Worm (Caenorhabditis elegans) whole organism, L1 larva: ENCODE results near the gene srg-69.
A peak's percentile ranks its signal among the peaks of the same experiment; 100 is the strongest.

Experiments
- C16A3.4 ChIP-seq: fragments of 150-350 bp; optimal IDR thresholded peaks from 2 replicates; lab custom pipeline; 2014; ENCODE audit warnings: missing biosample characterization, missing genetic modification characterization
- C34B4.2 ChIP-seq: sonication (generic microtip); optimal IDR thresholded peaks from 2 replicates; lab custom pipeline; 2017; ENCODE audit warnings: mild to moderate bottlenecking, missing genetic modification characterization, missing compliant biosample characterization
- F16B12.6 ChIP-seq: fragments of 150-350 bp; optimal IDR thresholded peaks from 2 replicates; lab custom pipeline; 2014; ENCODE audit warnings: missing biosample characterization, missing genetic modification characterization
- blmp-1 ChIP-seq: fragments of 150-350 bp; optimal IDR thresholded peaks from 2 replicates; lab custom pipeline; 2014; ENCODE audit warnings: missing biosample characterization, missing genetic modification characterization
- ceh-8 ChIP-seq: fragments of 200-800 bp; sonication (Bioruptor generic); optimal IDR thresholded peaks from 2 replicates; lab custom pipeline; 2018; ENCODE audit warnings: mild to moderate bottlenecking, missing genetic modification characterization, moderate library complexity, missing compliant biosample characterization
- ceh-82 ChIP-seq, 3 experiments: fragments of 150-350 bp in 1 of 3; sonication (generic microtip) in 2 of 3; optimal IDR thresholded peaks; 2 replicates each; lab custom pipeline; 2014 to 2017; ENCODE audit warnings: missing biosample characterization in 3 of 3, missing genetic modification characterization in 3 of 3
- ceh-88 ChIP-seq: fragments of 200-800 bp; sonication (Bioruptor generic); IDR thresholded peaks from 2 replicates; pipeline ENCODE4 v1.3.6; 2022; ENCODE audit warnings: missing genetic modification characterization, missing compliant biosample characterization
- dpl-1 ChIP-seq, 3 experiments: fragments of 150-350 bp in 2 of 3; sonication (generic microtip) in 1 of 3; optimal IDR thresholded peaks; 2 replicates each; lab custom pipeline; 2014 to 2017; ENCODE audit warnings: missing biosample characterization in 3 of 3, missing genetic modification characterization in 3 of 3, missing genetic modification reagents in 3 of 3
- efl-3 ChIP-seq: fragments of 200-800 bp; sonication (Bioruptor generic); optimal IDR thresholded peaks from 2 replicates; lab custom pipeline; 2018; ENCODE audit warnings: mild to moderate bottlenecking, missing genetic modification characterization, missing compliant biosample characterization
- egl-13 ChIP-seq: sonication (generic microtip); optimal IDR thresholded peaks from 2 replicates; lab custom pipeline; 2016; ENCODE audit warnings: missing genotype, missing genetic modification reagents, missing genetic modification characterization, missing compliant biosample characterization
- egl-27 ChIP-seq, 2 experiments: fragments of 150-350 bp in 1 of 2; sonication (generic microtip); optimal IDR thresholded peaks; 3 replicates each; lab custom pipeline; 2017 to 2018; ENCODE audit warnings: missing biosample characterization in 2 of 2, missing genetic modification characterization in 2 of 2, missing genetic modification reagents in 2 of 2
- elt-3 ChIP-seq, 6 experiments: fragments of 150-350 bp in 1 of 6; sonication (generic microtip); optimal IDR thresholded peaks; 2 replicates each; lab custom pipeline; 2017 to 2018; ENCODE audit warnings: missing biosample characterization in 6 of 6, missing genetic modification characterization in 6 of 6, inconsistent platforms in 1 of 6
- ets-5 ChIP-seq: fragments of 200-800 bp; sonication (Bioruptor generic); IDR thresholded peaks from 2 replicates; pipeline ENCODE4 v1.3.6; 2022; ENCODE audit warnings: missing genetic modification characterization, missing compliant biosample characterization
- grh-1 ChIP-seq: fragments of 200-800 bp; sonication (Bioruptor generic); IDR thresholded peaks from 2 replicates; pipeline ENCODE4 v1.3.6; 2022; ENCODE audit warnings: missing genetic modification reagents, missing genetic modification characterization, missing compliant biosample characterization
- hlh-17 ChIP-seq: fragments of 200-800 bp; sonication (Bioruptor generic); optimal IDR thresholded peaks from 2 replicates; lab custom pipeline; 2018; ENCODE audit warnings: missing genetic modification characterization, mild to moderate bottlenecking, missing compliant biosample characterization, moderate library complexity, borderline replicate concordance
- hlh-4 ChIP-seq: sonication (generic microtip); optimal IDR thresholded peaks from 2 replicates; lab custom pipeline; 2016; ENCODE audit warnings: mild to moderate bottlenecking, missing genetic modification characterization, missing compliant biosample characterization
- hpl-2 ChIP-seq: fragments of 150-350 bp; optimal IDR thresholded peaks from 2 replicates; lab custom pipeline; 2014; ENCODE audit warnings: missing biosample characterization, missing genetic modification reagents, missing genetic modification characterization
- irx-1 ChIP-seq: sonication (generic microtip); optimal IDR thresholded peaks from 2 replicates; lab custom pipeline; 2016; ENCODE audit warnings: missing genetic modification characterization, missing compliant biosample characterization
- jun-1 ChIP-seq: fragments of 150-350 bp; optimal IDR thresholded peaks from 2 replicates; lab custom pipeline; 2014; ENCODE audit warnings: missing biosample characterization, missing genetic modification reagents, missing genetic modification characterization
- lin-13 ChIP-seq: fragments of 150-350 bp; optimal IDR thresholded peaks from 2 replicates; lab custom pipeline; 2014; ENCODE audit warnings: missing biosample characterization, missing genetic modification reagents, missing genetic modification characterization
- lin-14 ChIP-seq: fragments of 200-800 bp; sonication (Bioruptor generic); optimal IDR thresholded peaks from 2 replicates; lab custom pipeline; 2018; ENCODE audit warnings: mild to moderate bottlenecking, missing genetic modification characterization, moderate library complexity, missing compliant biosample characterization
- lin-15B ChIP-seq: fragments of 150-350 bp; sonication (generic microtip); optimal IDR thresholded peaks from 3 replicates; lab custom pipeline; 2014; ENCODE audit warnings: missing biosample characterization, missing genetic modification characterization
- lsy-2 ChIP-seq, 2 experiments: fragments of 150-350 bp; optimal IDR thresholded peaks; 2 replicates each; lab custom pipeline; 2014; ENCODE audit warnings: missing biosample characterization in 2 of 2, missing genetic modification characterization in 2 of 2
- mab-9 ChIP-seq: fragments of 200-800 bp; sonication (Bioruptor generic); IDR thresholded peaks from 2 replicates; pipeline ENCODE4 v1.3.6; 2022; ENCODE audit warnings: missing genetic modification reagents, missing genetic modification characterization, missing compliant biosample characterization
- mef-2 ChIP-seq: fragments of 150-350 bp; optimal IDR thresholded peaks from 2 replicates; lab custom pipeline; 2014; ENCODE audit warnings: missing biosample characterization, missing genetic modification characterization
- mep-1 ChIP-seq: fragments of 150-350 bp; optimal IDR thresholded peaks from 2 replicates; lab custom pipeline; 2014; ENCODE audit warnings: missing biosample characterization, missing genetic modification characterization
- nhr-20 ChIP-seq: sonication (generic microtip); optimal IDR thresholded peaks from 2 replicates; lab custom pipeline; 2016; ENCODE audit warnings: mild to moderate bottlenecking, missing genetic modification characterization, missing compliant biosample characterization
- nhr-28 ChIP-seq: fragments of 150-350 bp; optimal IDR thresholded peaks from 2 replicates; lab custom pipeline; 2014; ENCODE audit warnings: missing biosample characterization, missing genetic modification characterization
- nhr-47 ChIP-seq: sonication (generic microtip); optimal IDR thresholded peaks from 2 replicates; lab custom pipeline; 2016; ENCODE audit warnings: mild to moderate bottlenecking, missing genetic modification characterization, moderate library complexity, missing compliant biosample characterization
- nhr-76 ChIP-seq: sonication (generic microtip); optimal IDR thresholded peaks from 2 replicates; lab custom pipeline; 2017; ENCODE audit warnings: missing biosample characterization, missing genetic modification characterization
- nhr-84 ChIP-seq: sonication (generic microtip); optimal IDR thresholded peaks from 2 replicates; lab custom pipeline; 2017; ENCODE audit warnings: missing biosample characterization, missing genetic modification characterization
- pag-3 ChIP-seq: sonication (generic microtip); optimal IDR thresholded peaks from 2 replicates; lab custom pipeline; 2017; ENCODE audit warnings: missing genetic modification characterization, mild to moderate bottlenecking, missing compliant biosample characterization, antibody characterized with exemption, borderline replicate concordance; ENCODE audit not compliant: insufficient read depth
- pqm-1 ChIP-seq: sonication (generic microtip); optimal IDR thresholded peaks from 3 replicates; lab custom pipeline; 2017; ENCODE audit warnings: missing biosample characterization, missing genetic modification characterization
- snpc-4 ChIP-seq: fragments of 150-350 bp; optimal IDR thresholded peaks from 2 replicates; lab custom pipeline; 2014; ENCODE audit warnings: missing biosample characterization, missing genetic modification characterization
- snu-23 ChIP-seq: sonication (generic microtip); optimal IDR thresholded peaks from 2 replicates; lab custom pipeline; 2016; ENCODE audit warnings: missing genetic modification characterization, missing compliant biosample characterization
- sox-4 ChIP-seq: sonication (generic microtip); optimal IDR thresholded peaks from 2 replicates; lab custom pipeline; 2016; ENCODE audit warnings: missing genetic modification characterization, missing compliant biosample characterization
- sptf-1 ChIP-seq: fragments of 150-350 bp; optimal IDR thresholded peaks from 2 replicates; lab custom pipeline; 2014; ENCODE audit warnings: missing biosample characterization, missing genetic modification characterization
- swsn-7 ChIP-seq: sonication (generic microtip); optimal IDR thresholded peaks from 2 replicates; lab custom pipeline; 2016; ENCODE audit warnings: missing genetic modification characterization, missing compliant biosample characterization
- tbx-2 ChIP-seq: sonication (generic microtip); optimal IDR thresholded peaks from 2 replicates; lab custom pipeline; 2016; ENCODE audit warnings: missing genetic modification characterization, missing compliant biosample characterization
- tlp-1 ChIP-seq: fragments of 150-350 bp; optimal IDR thresholded peaks from 2 replicates; lab custom pipeline; 2014; ENCODE audit warnings: missing biosample characterization, missing genetic modification characterization
- unc-30 ChIP-seq: sonication (generic microtip); optimal IDR thresholded peaks from 2 replicates; lab custom pipeline; 2017; ENCODE audit warnings: missing biosample characterization, missing genetic modification characterization
- unc-86 ChIP-seq: sonication (generic microtip); optimal IDR thresholded peaks from 2 replicates; lab custom pipeline; 2016; ENCODE audit warnings: missing genetic modification characterization, missing compliant biosample characterization
- unc-98 ChIP-seq: fragments of 200-800 bp; sonication (Bioruptor generic); IDR thresholded peaks from 2 replicates; pipeline ENCODE4 v1.3.6; 2022; ENCODE audit warnings: missing genetic modification characterization, missing compliant biosample characterization
- vab-15 ChIP-seq: sonication (generic microtip); optimal IDR thresholded peaks from 2 replicates; lab custom pipeline; 2017; ENCODE audit warnings: missing genotype, mild to moderate bottlenecking, missing genetic modification characterization, missing compliant biosample characterization
- xbp-1 ChIP-seq: sonication (generic microtip); optimal IDR thresholded peaks from 2 replicates; lab custom pipeline; 2016; ENCODE audit warnings: missing genetic modification characterization, missing compliant biosample characterization
- zag-1 ChIP-seq: fragments of 150-350 bp; optimal IDR thresholded peaks from 2 replicates; lab custom pipeline; 2014; ENCODE audit warnings: missing biosample characterization, missing genetic modification characterization
- zip-4 ChIP-seq: fragments of 200-800 bp; sonication (Bioruptor generic); optimal IDR thresholded peaks from 2 replicates; lab custom pipeline; 2018; ENCODE audit warnings: mild to moderate bottlenecking, missing genetic modification characterization, moderate library complexity, missing compliant biosample characterization
- ztf-4 ChIP-seq: fragments of 150-350 bp; optimal IDR thresholded peaks from 2 replicates; lab custom pipeline; 2014; ENCODE audit warnings: missing biosample characterization, missing genetic modification characterization

srg-69 gene

DNA sequence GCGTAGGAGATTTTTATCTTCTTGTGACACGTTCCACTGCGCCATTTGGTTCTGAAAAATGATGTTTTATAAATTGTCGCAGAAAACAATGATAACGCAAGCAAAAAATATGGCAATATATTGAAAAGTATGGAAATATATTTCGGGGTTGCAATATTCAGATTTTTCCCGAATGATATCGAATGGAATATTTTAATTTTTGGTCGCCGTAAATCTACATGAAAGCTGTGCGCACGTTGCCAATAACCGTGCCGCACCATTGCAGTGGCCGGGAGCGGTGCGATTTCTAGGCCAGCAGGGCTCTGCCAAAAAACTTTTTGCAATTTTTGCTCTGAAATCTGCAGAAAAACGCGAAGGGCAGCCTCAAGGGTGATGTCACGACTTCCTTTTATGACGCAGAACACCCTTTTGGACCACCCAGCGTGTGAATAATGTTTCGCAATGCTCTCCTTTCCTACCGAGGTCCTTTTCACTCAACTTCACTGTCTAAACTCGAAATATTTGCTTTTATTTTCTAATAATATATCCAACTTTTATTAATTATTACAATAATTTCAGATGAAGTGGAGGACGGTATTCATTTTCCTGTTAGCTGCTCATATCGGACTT is 2.8 kb downstream of the srg-69 start, which contains the start of the genes F09E5.11 and bmy-1 (continued):
- TF ChIP-seq sox-4 (tag; lab: Kevin White, UChicago) (peak; percentile 66), lin-15B (tag; lab: Kevin White, UChicago) (peak; percentile 88), nhr-84 (no peak), blmp-1 (tag; lab: Kevin White, UChicago) (peak; percentile 1), zag-1 (tag; lab: Kevin White, UChicago) (no peak), elt-3 (tag; optimal IDR thresholded peaks at IDR 0.05; lab: Kevin White, UChicago) (peak in 2 of 6 experiments; percentile 16 to 29), nhr-76 (tag; lab: Kevin White, UChicago) (no peak), vab-15 (tag; lab: Kevin White, UChicago) (peak; percentile 18), ceh-82 (tag; optimal IDR thresholded peaks at IDR 0.05; lab: Kevin White, UChicago) (peak; percentile 81 to 84 (median 82)), ceh-88 (peak; percentile 63; the same call in 1 of the 2 replicates), hlh-4 (tag; lab: Kevin White, UChicago) (no peak), pqm-1 (no peak), dpl-1 (GFP tag; optimal IDR thresholded peaks at IDR 0.05; lab: Kevin White, UChicago) (peak; percentile 61 to 76 (median 74)), egl-27 (tag; optimal IDR thresholded peaks at IDR 0.05; lab: Kevin White, UChicago) (no peak), ztf-4 (tag; lab: Kevin White, UChicago) (no peak), irx-1 (tag; lab: Kevin White, UChicago) (peak; percentile 84), ets-5 (GFP tag; lab: Robert Waterston, UW) (no peak), C16A3.4 (tag; lab: Kevin White, UChicago) (peak; percentile 89), nhr-47 (peak; percentile 91), sptf-1 (tag; lab: Kevin White, UChicago) (no peak), C34B4.2 (tag; lab: Kevin White, UChicago) (no peak), mep-1 (tag; lab: Kevin White, UChicago) (peak; percentile 71), lin-14 (GFP tag; lab: Kevin White, UChicago) (peak; percentile 91), mef-2 (tag; lab: Kevin White, UChicago) (no peak), swsn-7 (tag; lab: Kevin White, UChicago) (peak; percentile 86), snu-23 (GFP tag; lab: Kevin White, UChicago) (peak; percentile 84), egl-13 (tag; lab: Kevin White, UChicago) (peak; percentile 87), unc-86 (tag; lab: Kevin White, UChicago) (peak; percentile 85), unc-98 (GFP tag; lab: Robert Waterston, UW) (peak; percentile 69; the same call in 1 of the 2 replicates), xbp-1 (tag; lab: Kevin White, UChicago) (peak; percentile 85), snpc-4 (tag; lab: Kevin White, UChicago) (peak; percentile 60), nhr-20 (peak; percentile 86), hlh-17 (GFP tag; lab: Kevin White, UChicago) (no peak), ceh-8 (GFP tag; lab: Kevin White, UChicago) (peak; percentile 67), jun-1 (tag; lab: Kevin White, UChicago) (peak; percentile 69), tlp-1 (tag; lab: Kevin White, UChicago) (no peak), hpl-2 (GFP tag; lab: Kevin White, UChicago) (no peak), pag-3 (tag; lab: Kevin White, UChicago) (no peak), nhr-28 (tag; lab: Kevin White, UChicago) (no peak), lsy-2 (tag; optimal IDR thresholded peaks at IDR 0.05; lab: Kevin White, UChicago) (peak; percentile 80 to 81), grh-1 (GFP tag; lab: Robert Waterston, UW) (peak; percentile 66), F16B12.6 (tag; lab: Kevin White, UChicago) (peak; percentile 50), mab-9 (GFP tag; lab: Robert Waterston, UW) (peak; percentile 53), efl-3 (GFP tag; lab: Kevin White, UChicago) (no peak), unc-30 (tag; lab: Kevin White, UChicago) (no peak), lin-13 (GFP tag; lab: Kevin White, UChicago) (peak; percentile 86), zip-4 (GFP tag; lab: Kevin White, UChicago) (peak; percentile 46), tbx-2 (peak; percentile 91)
